Worm (Caenorhabditis elegans): ENCODE measurements around the gene T04C9.1.

- TF ChIP-seq ztf-23 (GFP tag; IDR thresholded peaks at IDR 0.05) (no peak), cog-1 (tag; optimal IDR thresholded peaks at IDR 0.05) (no peak)
Measured at ce11 chrIII:6055706-6056105, 62.7 kb downstream of the T04C9.1 start, which contains the start of gene F40H6.5.

All from whole organism, midembryonic.